Fruit fly (Drosophila melanogaster) whole organism, prepupa: ENCODE data around the gene ksr.

ENCODE experiments used
- Blimp-1 ChIP-seq: fragments of 200-800 bp; sonication (Bioruptor generic); optimal IDR thresholded peaks from 3 replicates; lab custom pipeline; 2017; ENCODE audit warnings: missing biosample characterization, missing genetic modification characterization, mild to moderate bottlenecking, moderate library complexity, missing genetic modification reagents
- CG10631 ChIP-seq: fragments of 200-800 bp; sonication (Bioruptor generic); optimal IDR thresholded peaks from 2 replicates; lab custom pipeline; 2016; ENCODE audit warnings: missing biosample characterization, missing genetic modification characterization
- CG11294 ChIP-seq: fragments of 200-800 bp; sonication (Bioruptor generic); IDR thresholded peaks from 2 replicates; pipeline ENCODE4 v1.3.6; 2022; ENCODE audit warnings: missing biosample characterization, missing genetic modification characterization
- CG11902 ChIP-seq: fragments of 200-800 bp; sonication (Bioruptor generic); optimal IDR thresholded peaks from 3 replicates; lab custom pipeline; 2016; ENCODE audit warnings: missing biosample characterization, missing genetic modification characterization
- CG15336 ChIP-seq: fragments of 200-800 bp; sonication (Bioruptor generic); IDR thresholded peaks from 2 replicates; pipeline ENCODE4 v1.3.6; 2022; ENCODE audit warnings: missing biosample characterization, missing genetic modification characterization
- CG1621 ChIP-seq: fragments of 200-800 bp; sonication (Bioruptor generic); optimal IDR thresholded peaks from 3 replicates; lab custom pipeline; 2018; ENCODE audit warnings: missing biosample characterization, mild to moderate bottlenecking, missing genetic modification characterization
- CG16779 ChIP-seq: fragments of 200-800 bp; sonication (Bioruptor generic); optimal IDR thresholded peaks from 3 replicates; lab custom pipeline; 2017; ENCODE audit warnings: missing biosample characterization, mild to moderate bottlenecking, missing genetic modification characterization
- CG3032 ChIP-seq: fragments of 200-800 bp; optimal IDR thresholded peaks from 2 replicates; lab custom pipeline; 2019; ENCODE audit warnings: missing biosample characterization, mild to moderate bottlenecking, missing genetic modification characterization, moderate library complexity
- CG34406 ChIP-seq: fragments of 200-800 bp; sonication (Bioruptor generic); optimal IDR thresholded peaks from 3 replicates; lab custom pipeline; 2016; ENCODE audit warnings: missing biosample characterization, missing genetic modification characterization
- CG3919 ChIP-seq: fragments of 200-800 bp; sonication (Bioruptor generic); optimal IDR thresholded peaks from 3 replicates; lab custom pipeline; 2016; ENCODE audit warnings: missing biosample characterization, missing genetic modification characterization
- CG6163 ChIP-seq: fragments of 200-800 bp; sonication (Bioruptor generic); IDR thresholded peaks from 3 replicates; pipeline ENCODE4 v1.3.6; 2022; ENCODE audit warnings: missing biosample characterization, missing genetic modification characterization
- CG6854 ChIP-seq: fragments of 200-800 bp; sonication (Bioruptor generic); optimal IDR thresholded peaks from 2 replicates; lab custom pipeline; 2017; ENCODE audit warnings: missing biosample characterization, mild to moderate bottlenecking, missing genetic modification characterization
- CG7368 ChIP-seq: fragments of 200-800 bp; sonication (Bioruptor generic); optimal IDR thresholded peaks from 3 replicates; lab custom pipeline; 2016; ENCODE audit warnings: missing biosample characterization, missing genetic modification characterization
- CG8119 ChIP-seq: fragments of 200-800 bp; sonication (Bioruptor generic); IDR thresholded peaks from 3 replicates; pipeline ENCODE4 v1.3.6; 2022; ENCODE audit warnings: missing biosample characterization, missing genetic modification characterization
- CG8632 ChIP-seq: fragments of 200-800 bp; sonication (Bioruptor generic); optimal IDR thresholded peaks from 3 replicates; lab custom pipeline; 2016; ENCODE audit warnings: missing biosample characterization, missing genetic modification characterization
- CG9139 ChIP-seq: fragments of 200-800 bp; sonication (Bioruptor generic); optimal IDR thresholded peaks from 3 replicates; lab custom pipeline; 2017; ENCODE audit warnings: missing biosample characterization, mild to moderate bottlenecking, missing genetic modification characterization
- Eip75B ChIP-seq: fragments of 200-800 bp; sonication (Bioruptor generic); optimal IDR thresholded peaks from 3 replicates; lab custom pipeline; 2016; ENCODE audit warnings: missing biosample characterization, missing genetic modification characterization
- Eip78C ChIP-seq: fragments of 200-800 bp; sonication (Bioruptor generic); peaks from one replicate; lab custom pipeline; 2016; ENCODE audit warnings: missing biosample characterization, missing genetic modification characterization
- Eip93F ChIP-seq: fragments of 200-800 bp; sonication (Bioruptor generic); optimal IDR thresholded peaks from 2 replicates; lab custom pipeline; 2016; ENCODE audit warnings: missing biosample characterization, mild to moderate bottlenecking, missing genetic modification characterization
- Ets21C ChIP-seq: fragments of 200-800 bp; sonication (Bioruptor generic); optimal IDR thresholded peaks from 3 replicates; lab custom pipeline; 2016; ENCODE audit warnings: missing biosample characterization, missing genetic modification characterization
- Ets96B ChIP-seq: fragments of 200-800 bp; optimal IDR thresholded peaks from 2 replicates; lab custom pipeline; 2019; ENCODE audit warnings: missing biosample characterization, mild to moderate bottlenecking, missing genetic modification characterization, moderate library complexity
- Hr38 ChIP-seq: sonication (Bioruptor generic); optimal IDR thresholded peaks from 2 replicates; lab custom pipeline; 2016; ENCODE audit warnings: missing biosample characterization, missing genetic modification characterization
- Hr39 ChIP-seq: fragments of 200-800 bp; sonication (Bioruptor generic); optimal IDR thresholded peaks from 2 replicates; lab custom pipeline; 2016; ENCODE audit warnings: missing biosample characterization, missing genetic modification characterization
- Hr4 ChIP-seq: fragments of 200-800 bp; sonication (Bioruptor generic); optimal IDR thresholded peaks from 3 replicates; lab custom pipeline; 2016; ENCODE audit warnings: missing biosample characterization, missing genetic modification characterization
- Lpt ChIP-seq: fragments of 200-800 bp; sonication (Bioruptor generic); optimal IDR thresholded peaks from 3 replicates; lab custom pipeline; 2016; ENCODE audit warnings: missing biosample characterization, missing genetic modification characterization
- Met ChIP-seq: fragments of 200-800 bp; sonication (Bioruptor generic); optimal IDR thresholded peaks from 3 replicates; lab custom pipeline; 2016; ENCODE audit warnings: missing biosample characterization, missing genetic modification characterization
- OdsH ChIP-seq: fragments of 200-800 bp; sonication (Bioruptor generic); optimal IDR thresholded peaks from 3 replicates; lab custom pipeline; 2016; ENCODE audit warnings: missing biosample characterization, missing genetic modification characterization
- Smox ChIP-seq: fragments of 200-800 bp; sonication (Bioruptor generic); optimal IDR thresholded peaks from 3 replicates; lab custom pipeline; 2016; ENCODE audit warnings: missing biosample characterization, missing genetic modification characterization
- Sox102F ChIP-seq: fragments of 200-800 bp; sonication (Bioruptor generic); optimal IDR thresholded peaks from 2 replicates; lab custom pipeline; 2016; ENCODE audit warnings: missing biosample characterization, mild to moderate bottlenecking, missing genetic modification characterization
- Sox14 ChIP-seq: fragments of 200-800 bp; sonication (Bioruptor generic); optimal IDR thresholded peaks from 3 replicates; lab custom pipeline; 2016; ENCODE audit warnings: missing biosample characterization, missing genetic modification characterization
- Sox15 ChIP-seq: fragments of 200-800 bp; sonication (Bioruptor generic); optimal IDR thresholded peaks from 3 replicates; lab custom pipeline; 2016; ENCODE audit warnings: missing biosample characterization, missing genetic modification characterization
- achi ChIP-seq: fragments of 200-800 bp; sonication (Bioruptor generic); optimal IDR thresholded peaks from 3 replicates; lab custom pipeline; 2016; ENCODE audit warnings: missing biosample characterization, missing genetic modification characterization
- dsx ChIP-seq: fragments of 200-800 bp; optimal IDR thresholded peaks from 3 replicates; lab custom pipeline; 2019; ENCODE audit warnings: missing biosample characterization, mild to moderate bottlenecking, missing genetic modification characterization, moderate library complexity; ENCODE audit not compliant: poor library complexity, severe bottlenecking
- eg ChIP-seq: fragments of 200-800 bp; sonication (Bioruptor generic); IDR thresholded peaks from 3 replicates; pipeline ENCODE4 v1.3.6; 2022; ENCODE audit warnings: missing biosample characterization, missing genetic modification characterization
- esn ChIP-seq: fragments of 200-800 bp; sonication (Bioruptor generic); optimal IDR thresholded peaks from 2 replicates; lab custom pipeline; 2016; ENCODE audit warnings: missing biosample characterization, mild to moderate bottlenecking, missing genetic modification characterization, moderate library complexity
- fd59A ChIP-seq: fragments of 200-800 bp; sonication (Bioruptor generic); optimal IDR thresholded peaks from 2 replicates; lab custom pipeline; 2017; ENCODE audit warnings: missing biosample characterization, mild to moderate bottlenecking, missing genetic modification characterization, missing genetic modification reagents
- fkh ChIP-seq: fragments of 200-800 bp; sonication (Bioruptor generic); optimal IDR thresholded peaks from 3 replicates; lab custom pipeline; 2017; ENCODE audit warnings: missing biosample characterization, mild to moderate bottlenecking, missing genetic modification characterization, moderate library complexity
- lz ChIP-seq: fragments of 200-800 bp; sonication (Bioruptor generic); optimal IDR thresholded peaks from 3 replicates; lab custom pipeline; 2016; ENCODE audit warnings: missing biosample characterization, missing genetic modification characterization
- pdm3 ChIP-seq: fragments of 200-800 bp; sonication (Bioruptor generic); optimal IDR thresholded peaks from 3 replicates; lab custom pipeline; 2016; ENCODE audit warnings: missing biosample characterization, missing genetic modification characterization
- salr ChIP-seq, 2 experiments: fragments of 200-800 bp; sonication (Bioruptor generic); optimal IDR thresholded peaks; 3 replicates each; lab custom pipeline; 2016 to 2018; ENCODE audit warnings: missing biosample characterization in 2 of 2, missing genetic modification characterization in 2 of 2, mild to moderate bottlenecking in 1 of 2
- spab ChIP-seq: fragments of 200-800 bp; sonication (Bioruptor generic); optimal IDR thresholded peaks from 2 replicates; lab custom pipeline; 2017; ENCODE audit warnings: missing biosample characterization, mild to moderate bottlenecking, missing genetic modification characterization, missing genetic modification reagents
- svp ChIP-seq: fragments of 200-800 bp; sonication (Bioruptor generic); peaks from one replicate; lab custom pipeline; 2016; ENCODE audit warnings: missing biosample characterization, missing genetic modification characterization
- topi ChIP-seq: fragments of 200-800 bp; sonication (Bioruptor generic); optimal IDR thresholded peaks from 3 replicates; lab custom pipeline; 2016; ENCODE audit warnings: missing biosample characterization, missing genetic modification characterization
- vri ChIP-seq: fragments of 200-800 bp; sonication (Bioruptor generic); optimal IDR thresholded peaks from 3 replicates; lab custom pipeline; 2016; ENCODE audit warnings: missing biosample characterization, mild to moderate bottlenecking, missing genetic modification characterization

Gene ksr

dm6 chr3R:5523070-5523637 lies 39.4 kb upstream of the ksr start, which contains the start of the genes CG43845 and Nmdar1:
Gene CG43845, minus strand, starts transcription at chr3R:5523120.
Gene Nmdar1, minus strand, starts transcription at chr3R:5523328.
- no peak for TF ChIP-seq pdm3 (GFP tag; lab: Kevin White, UChicago)
- TF ChIP-seq achi (GFP tag; lab: Kevin White, UChicago) = no peak
- no peak for TF ChIP-seq CG11902

dm6 chr3R:5520566-5520965 lies 36.9 kb upstream of the ksr start:
- TF ChIP-seq eg (GFP tag; lab: Robert Waterston, UW) = no peak
- TF ChIP-seq Lpt = no peak
- TF ChIP-seq Hr4 (GFP tag; lab: Kevin White, UChicago) = peak; percentile 31
- TF ChIP-seq CG11294 = no peak
- peak; percentile 52 for TF ChIP-seq Eip78C (GFP tag; lab: Kevin White, UChicago)
- no peak for TF ChIP-seq CG8119 (GFP tag; lab: Robert Waterston, UW)
- no peak for TF ChIP-seq Hr38
- no peak for TF ChIP-seq spab

- TF ChIP-seq CG6163 (GFP tag; lab: Robert Waterston, UW) (0 out of 3 replicates have a peak, but pooled peaks have one; percentile 22), svp (GFP tag; lab: Kevin White, UChicago) (peak; percentile 98), CG9139 (GFP tag; lab: Kevin White, UChicago) (no peak)
- TF ChIP-seq, all 60 proteins: peak for 2
Observed at dm6 chr3R:5519789-5520188, 36.1 kb upstream of the ksr start.

dm6 chr3R:5518627-5519026 lies 34.9 kb upstream of the ksr start:
- TF ChIP-seq CG3919 (GFP tag; lab: Kevin White, UChicago) = peak; percentile 80
- TF ChIP-seq lz = peak; percentile 69
- TF ChIP-seq fkh (GFP tag; lab: Kevin White, UChicago) = no peak
- peak; percentile 66 for TF ChIP-seq Eip75B (GFP tag; lab: Kevin White, UChicago)
- peak; percentile 18 for TF ChIP-seq CG16779
- peak; percentile 41 for TF ChIP-seq CG1621 (tag; lab: Kevin White, UChicago)
- peak; percentile 48 for TF ChIP-seq CG3032 (tag; lab: Kevin White, UChicago)
- TF ChIP-seq vri (GFP tag; lab: Kevin White, UChicago) = peak; percentile 30
- TF ChIP-seq Ets21C (GFP tag; lab: Kevin White, UChicago) = peak; percentile 32
- peak; percentile 80 for TF ChIP-seq CG6163 (GFP tag; lab: Robert Waterston, UW)
- TF ChIP-seq Ets96B (tag; lab: Kevin White, UChicago) = peak; percentile 40
- peak; percentile 49 for TF ChIP-seq spab
- peak; percentile 53 for TF ChIP-seq Smox (GFP tag; lab: Kevin White, UChicago)
- peak; percentile 67 for TF ChIP-seq OdsH (GFP tag; lab: Kevin White, UChicago)
- TF ChIP-seq CG15336 (GFP tag; lab: Robert Waterston, UW) = peak; percentile 76
- TF ChIP-seq Blimp-1 (GFP tag; lab: Kevin White, UChicago) = no peak
- peak; percentile 65 for TF ChIP-seq achi (GFP tag; lab: Kevin White, UChicago)
- TF ChIP-seq topi = peak; percentile 61
- peak; percentile 90 for TF ChIP-seq dsx
- TF ChIP-seq Sox15 = peak; percentile 52
- peak; percentile 68 for TF ChIP-seq CG10631 (GFP tag; lab: Kevin White, UChicago)
- no peak for TF ChIP-seq CG6854 (GFP tag; lab: Kevin White, UChicago)
- TF ChIP-seq Met (GFP tag; lab: Kevin White, UChicago) = peak; percentile 58
- peak; percentile 40 for TF ChIP-seq CG11902
- TF ChIP-seq Hr39 (GFP tag; lab: Kevin White, UChicago) = peak; percentile 70
- no peak for TF ChIP-seq Hr38
- TF ChIP-seq Sox14 (GFP tag; lab: Kevin White, UChicago) = peak; percentile 64
- peak; percentile 72 for TF ChIP-seq esn (GFP tag; lab: Kevin White, UChicago)
- peak; percentile 41 for TF ChIP-seq CG7368 (GFP tag; lab: Kevin White, UChicago)
- TF ChIP-seq salr (GFP tag; optimal IDR thresholded peaks at IDR 0.05; lab: Kevin White, UChicago) = peak; percentile 27 to 47
- TF ChIP-seq Hr4 (GFP tag; lab: Kevin White, UChicago) = peak; percentile 71
- no peak for TF ChIP-seq Eip93F (GFP tag; lab: Kevin White, UChicago)
- peak; percentile 62 for TF ChIP-seq CG34406 (GFP tag; lab: Kevin White, UChicago)
- TF ChIP-seq fd59A = peak; percentile 63
- TF ChIP-seq CG11294 = peak; percentile 22; the same call in 1 of the 2 replicates
- peak; percentile 65 for TF ChIP-seq CG8632 (GFP tag; lab: Kevin White, UChicago)
- no peak for TF ChIP-seq Lpt
- TF ChIP-seq CG9139 (GFP tag; lab: Kevin White, UChicago) = no peak
- peak; percentile 80 for TF ChIP-seq Sox102F
